Fruit fly (Drosophila melanogaster) whole organism, embryonic: Measurements from ENCODE around the gene pyd.

Experiments used
- CG5245 ChIP-seq: fragments of 200-800 bp; sonication (Bioruptor generic); optimal IDR thresholded peaks from 3 replicates; lab custom pipeline; 2016; ENCODE audit warnings: missing biosample characterization, missing genetic modification characterization
- CG9797 ChIP-seq: fragments of 200-800 bp; sonication (Bioruptor generic); optimal IDR thresholded peaks from 3 replicates; lab custom pipeline; 2018; ENCODE audit warnings: missing biosample characterization, mild to moderate bottlenecking, missing genetic modification characterization
- Dfd ChIP-seq, 2 experiments: fragments of >200 bp; optimal IDR thresholded peaks; 2 replicates each; lab custom pipeline; 2017; ENCODE audit warnings: missing biosample characterization in 2 of 2, missing genetic modification characterization in 2 of 2
- HmgZ ChIP-seq: fragments of 200-800 bp; sonication (Bioruptor generic); optimal IDR thresholded peaks from 2 replicates; lab custom pipeline; 2018; ENCODE audit warnings: missing biosample characterization, mild to moderate bottlenecking, missing genetic modification characterization
- chif ChIP-seq, 2 experiments: fragments of 200-800 bp; sonication (Bioruptor generic); optimal IDR thresholded peaks; 3 replicates each; lab custom pipeline; 2016; ENCODE audit warnings: missing biosample characterization in 2 of 2, missing genetic modification characterization in 2 of 2
- danr ChIP-seq: fragments of 200-800 bp; sonication (Bioruptor generic); IDR thresholded peaks from 2 replicates; pipeline ENCODE4 v1.3.6; 2022; ENCODE audit warnings: missing biosample characterization, missing genetic modification characterization
- fd102C ChIP-seq: fragments of 200-800 bp; sonication (Bioruptor generic); optimal IDR thresholded peaks from 2 replicates; lab custom pipeline; 2018; ENCODE audit warnings: missing biosample characterization, mild to moderate bottlenecking, missing genetic modification characterization, moderate library complexity
- pan ChIP-seq, 4 experiments: fragments of >200 bp in 3 of 4; fragments of 200-800 bp in 1 of 4; sonication (Bioruptor generic) in 1 of 4; optimal IDR thresholded peaks in 3 of 4; IDR thresholded peaks in 1 of 4; 2 replicates each; pipeline versions ENCODE4 v1.3.6 to Lab custom; 2017 to 2022; ENCODE audit warnings: missing biosample characterization in 2 of 4, missing genetic modification characterization in 2 of 4, mixed read lengths in 1 of 4
- pzg ChIP-seq: fragments of 200-800 bp; sonication (Bioruptor generic); optimal IDR thresholded peaks from 3 replicates; lab custom pipeline; 2018; ENCODE audit warnings: missing biosample characterization, mild to moderate bottlenecking, missing genetic modification characterization, moderate library complexity
- wdn ChIP-seq: fragments of 200-800 bp; sonication (Bioruptor generic); IDR thresholded peaks from 2 replicates; pipeline ENCODE4 v1.3.6; 2022; ENCODE audit warnings: missing biosample characterization, missing genetic modification characterization

dm6 chr3R:8969301-8969925 is 37.7 kb upstream of the pyd start:
- TF ChIP-seq CG5245 (GFP tag; lab: Kevin White, UChicago) (no peak), Dfd (GFP tag; optimal IDR thresholded peaks at IDR 0.05; lab: Kevin White, UChicago) (no peak), chif (GFP tag; optimal IDR thresholded peaks at IDR 0.05; lab: Kevin White, UChicago) (no peak), pan (optimal IDR thresholded peaks at IDR 0.05; lab: Kevin White, UChicago) (no peak), pan (GFP tag; optimal IDR thresholded peaks at IDR 0.05 in 1 of 2, IDR thresholded peaks at IDR 0.05 in 1 of 2) (no peak), danr (GFP tag; lab: Robert Waterston, UW) (no peak), pzg (GFP tag; lab: Kevin White, UChicago) (no peak), fd102C (GFP tag; lab: Kevin White, UChicago) (no peak), wdn (GFP tag; lab: Robert Waterston, UW) (no peak), CG9797 (GFP tag; lab: Kevin White, UChicago) (no peak), HmgZ (tag; lab: Kevin White, UChicago) (no peak)
